Fruit fly (Drosophila melanogaster) whole organism, wandering third instar larva: Measurements from ENCODE around the gene poe.

ENCODE experiments used
- Hnf4 ChIP-seq: fragments of 200-800 bp; sonication (Bioruptor generic); optimal IDR thresholded peaks from 2 replicates; lab custom pipeline; 2016; ENCODE audit warnings: missing biosample characterization, mild to moderate bottlenecking, missing genetic modification characterization
- Hr83 ChIP-seq: fragments of 200-300 bp; sonication (Bioruptor generic); optimal IDR thresholded peaks from 2 replicates; lab custom pipeline; 2016; ENCODE audit warnings: missing biosample characterization, mild to moderate bottlenecking, missing genetic modification characterization, moderate library complexity; ENCODE audit not compliant: poor library complexity, severe bottlenecking
- Jra ChIP-seq: sonication (Bioruptor generic); optimal IDR thresholded peaks from 2 replicates; lab custom pipeline; 2016; ENCODE audit warnings: missing biosample characterization, missing genetic modification characterization
- Myc ChIP-seq: fragments of >200 bp; optimal IDR thresholded peaks from 2 replicates; lab custom pipeline; 2017
- N ChIP-seq: fragments of >200 bp; optimal IDR thresholded peaks from 2 replicates; lab custom pipeline; 2018; ENCODE audit warnings: missing biosample characterization, missing external identifiers, missing genetic modification characterization
- OdsH ChIP-seq: fragments of 200-800 bp; sonication (Bioruptor generic); optimal IDR thresholded peaks from 2 replicates; lab custom pipeline; 2016; ENCODE audit warnings: missing biosample characterization, mild to moderate bottlenecking, missing genetic modification characterization
- br ChIP-seq: fragments of 200-800 bp; sonication (Bioruptor generic); optimal IDR thresholded peaks from 2 replicates; lab custom pipeline; 2016; ENCODE audit warnings: missing biosample characterization, missing genetic modification characterization
- fru ChIP-seq: fragments of 200-800 bp; sonication (Bioruptor generic); optimal IDR thresholded peaks from 3 replicates; lab custom pipeline; 2016; ENCODE audit warnings: missing biosample characterization, mild to moderate bottlenecking, missing genetic modification characterization
- h ChIP-seq: fragments of 200-800 bp; sonication (Bioruptor generic); optimal IDR thresholded peaks from 3 replicates; lab custom pipeline; 2016; ENCODE audit warnings: missing biosample characterization, mild to moderate bottlenecking, missing genetic modification characterization
- lola ChIP-seq: fragments of >200 bp; optimal IDR thresholded peaks from 2 replicates; lab custom pipeline; 2017; ENCODE audit warnings: missing biosample characterization, missing genetic modification characterization
- pan ChIP-seq: fragments of >200 bp; optimal IDR thresholded peaks from 2 replicates; lab custom pipeline; 2017
- psq ChIP-seq: fragments of 200-800 bp; sonication (Bioruptor generic); optimal IDR thresholded peaks from 3 replicates; lab custom pipeline; 2017; ENCODE audit warnings: missing biosample characterization, mild to moderate bottlenecking, missing genetic modification characterization, moderate library complexity
- usp ChIP-seq: fragments of >200 bp; optimal IDR thresholded peaks from 2 replicates; lab custom pipeline; 2017; ENCODE audit warnings: missing biosample characterization, missing genetic modification characterization

- TF ChIP-seq fru (GFP tag; lab: Kevin White, UChicago): no peak
- TF ChIP-seq br (GFP tag; lab: Kevin White, UChicago): no peak
- no peak for TF ChIP-seq OdsH (GFP tag; lab: Kevin White, UChicago)
- no peak for TF ChIP-seq psq (GFP tag; lab: Kevin White, UChicago)
- TF ChIP-seq Jra (GFP tag; lab: Kevin White, UChicago): no peak
- no peak for TF ChIP-seq h (GFP tag; lab: Kevin White, UChicago)
- TF ChIP-seq N: no peak
- TF ChIP-seq Hnf4 (GFP tag; lab: Kevin White, UChicago): no peak
- TF ChIP-seq lola (GFP tag; lab: Kevin White, UChicago): no peak
- no peak for TF ChIP-seq Hr83 (GFP tag; lab: Kevin White, UChicago)
- TF ChIP-seq Myc (lab: Kevin White, UChicago): no peak
- no peak for TF ChIP-seq pan (lab: Kevin White, UChicago)
- TF ChIP-seq usp: no peak
Measured at dm6 chr2L:8116632-8117193, 45.3 kb upstream of the poe start.
